Worm (Caenorhabditis elegans) whole organism, L3 larva: ENCODE data around the gene Y116F11B.2.

Source experiments
- R02D3.7 ChIP-seq: fragments of 150-350 bp; optimal IDR thresholded peaks from 2 replicates; lab custom pipeline; 2014; ENCODE audit warnings: missing biosample characterization, missing genetic modification characterization
- ZK546.5 ChIP-seq: sonication (generic microtip); optimal IDR thresholded peaks from 2 replicates; lab custom pipeline; 2017; ENCODE audit warnings: missing biosample characterization, missing genetic modification characterization
- aly-2 ChIP-seq: fragments of 150-350 bp; optimal IDR thresholded peaks from 2 replicates; lab custom pipeline; 2014; ENCODE audit warnings: missing biosample characterization, missing genetic modification characterization
- ama-1 ChIP-seq: fragments of 150-350 bp; optimal IDR thresholded peaks from 2 replicates; lab custom pipeline; 2018
- ceh-16 ChIP-seq: sonication (generic microtip); optimal IDR thresholded peaks from 2 replicates; lab custom pipeline; 2017; ENCODE audit warnings: missing biosample characterization, missing genetic modification characterization
- ceh-28 ChIP-seq: fragments of 150-350 bp; optimal IDR thresholded peaks from 2 replicates; lab custom pipeline; 2014; ENCODE audit warnings: missing biosample characterization, missing genetic modification reagents, missing genetic modification characterization
- ceh-82 ChIP-seq: fragments of 150-350 bp; optimal IDR thresholded peaks from 2 replicates; lab custom pipeline; 2014; ENCODE audit warnings: missing biosample characterization, missing genetic modification characterization
- ceh-9 ChIP-seq: sonication (generic microtip); optimal IDR thresholded peaks from 2 replicates; lab custom pipeline; 2018; ENCODE audit warnings: missing biosample characterization, missing genetic modification characterization
- daf-12 ChIP-seq: fragments of 150-350 bp; optimal IDR thresholded peaks from 2 replicates; lab custom pipeline; 2014; ENCODE audit warnings: missing biosample characterization, missing genetic modification reagents, missing genetic modification characterization
- egl-27 ChIP-seq: sonication (generic microtip); optimal IDR thresholded peaks from 4 replicates; lab custom pipeline; 2017; ENCODE audit warnings: missing biosample characterization, missing genetic modification reagents, missing genetic modification characterization
- elt-2 ChIP-seq: sonication (generic microtip); optimal IDR thresholded peaks from 2 replicates; lab custom pipeline; 2016; ENCODE audit warnings: missing genetic modification reagents, mild to moderate bottlenecking, missing genetic modification characterization, missing compliant biosample characterization
- elt-3 ChIP-seq, 3 experiments: fragments of 150-350 bp in 1 of 3; sonication (generic microtip) in 2 of 3; optimal IDR thresholded peaks; 2 replicates in 2 of 3; 4 replicates in 1 of 3; lab custom pipeline; 2014 to 2017; ENCODE audit warnings: missing biosample characterization in 3 of 3, missing genetic modification characterization in 3 of 3
- eor-1 ChIP-seq, 2 experiments: fragments of 150-350 bp; optimal IDR thresholded peaks; 2 replicates each; lab custom pipeline; 2014 to 2018; ENCODE audit warnings: missing biosample characterization in 2 of 2, missing genetic modification characterization in 2 of 2
- fkh-10 ChIP-seq: sonication (generic microtip); optimal IDR thresholded peaks from 2 replicates; lab custom pipeline; 2017; ENCODE audit warnings: missing biosample characterization, missing genetic modification reagents, missing genetic modification characterization
- fkh-2 ChIP-seq: fragments of 150-350 bp; optimal IDR thresholded peaks from 2 replicates; lab custom pipeline; 2014; ENCODE audit warnings: missing biosample characterization, missing genetic modification reagents, missing genetic modification characterization
- fos-1 ChIP-seq: fragments of 150-350 bp; optimal IDR thresholded peaks from 2 replicates; lab custom pipeline; 2014; ENCODE audit warnings: missing biosample characterization, missing genetic modification characterization
- jun-1 ChIP-seq: fragments of 150-350 bp; optimal IDR thresholded peaks from 2 replicates; lab custom pipeline; 2014; ENCODE audit warnings: missing biosample characterization, missing genetic modification reagents, missing genetic modification characterization
- lin-39 ChIP-seq: fragments of 150-350 bp; optimal IDR thresholded peaks from 2 replicates; lab custom pipeline; 2018; ENCODE audit warnings: missing biosample characterization, missing genetic modification reagents, missing genetic modification characterization
- lsy-12 ChIP-seq: sonication (generic microtip); optimal IDR thresholded peaks from 2 replicates; lab custom pipeline; 2016; ENCODE audit warnings: mild to moderate bottlenecking, missing genetic modification characterization, missing compliant biosample characterization
- mdl-1 ChIP-seq: fragments of 150-350 bp; optimal IDR thresholded peaks from 2 replicates; lab custom pipeline; 2014; ENCODE audit warnings: missing biosample characterization, missing genetic modification characterization
- mml-1 ChIP-seq: fragments of 150-350 bp; sonication (generic microtip); optimal IDR thresholded peaks from 3 replicates; lab custom pipeline; 2014; ENCODE audit warnings: missing biosample characterization, missing genetic modification characterization
- nfya-1 ChIP-seq: sonication (generic microtip); optimal IDR thresholded peaks from 2 replicates; lab custom pipeline; 2017; ENCODE audit warnings: missing genetic modification characterization, mild to moderate bottlenecking, missing compliant biosample characterization, antibody characterized with exemption, moderate library complexity; ENCODE audit not compliant: insufficient read depth
- nhr-11 ChIP-seq: fragments of 150-350 bp; optimal IDR thresholded peaks from 2 replicates; lab custom pipeline; 2014; ENCODE audit warnings: missing biosample characterization, missing genetic modification characterization
- nhr-12 ChIP-seq: fragments of 150-350 bp; optimal IDR thresholded peaks from 2 replicates; lab custom pipeline; 2014; ENCODE audit warnings: missing biosample characterization, missing genetic modification characterization
- nhr-25 ChIP-seq: sonication (generic microtip); optimal IDR thresholded peaks from 2 replicates; lab custom pipeline; 2017; ENCODE audit warnings: missing biosample characterization, missing genetic modification characterization
- nhr-28 ChIP-seq: fragments of 150-350 bp; optimal IDR thresholded peaks from 2 replicates; lab custom pipeline; 2014; ENCODE audit warnings: missing biosample characterization, missing genetic modification characterization
- nhr-67 ChIP-seq: fragments of 150-350 bp; optimal IDR thresholded peaks from 2 replicates; lab custom pipeline; 2014; ENCODE audit warnings: missing biosample characterization, missing genetic modification characterization
- pqm-1 ChIP-seq: fragments of 150-350 bp; optimal IDR thresholded peaks from 2 replicates; lab custom pipeline; 2017; ENCODE audit warnings: missing biosample characterization, missing genetic modification characterization, inconsistent platforms
- sea-2 ChIP-seq: fragments of 150-350 bp; sonication (generic microtip); optimal IDR thresholded peaks from 4 replicates; lab custom pipeline; 2014; ENCODE audit warnings: missing biosample characterization, missing genetic modification reagents, missing genetic modification characterization
- snpc-4 ChIP-seq: fragments of 150-350 bp; optimal IDR thresholded peaks from 2 replicates; lab custom pipeline; 2014; ENCODE audit warnings: missing biosample characterization, missing genetic modification characterization
- unc-62 ChIP-seq: fragments of 150-350 bp; sonication (generic microtip); optimal IDR thresholded peaks from 4 replicates; lab custom pipeline; 2014; ENCODE audit warnings: missing biosample characterization, missing genetic modification reagents, missing genetic modification characterization
- zag-1 ChIP-seq: fragments of 150-350 bp; optimal IDR thresholded peaks from 2 replicates; lab custom pipeline; 2014; ENCODE audit warnings: missing biosample characterization, missing genetic modification characterization
- ztf-11 ChIP-seq: fragments of 150-350 bp; optimal IDR thresholded peaks from 2 replicates; lab custom pipeline; 2014; ENCODE audit warnings: missing biosample characterization, missing genetic modification characterization
- ztf-4 ChIP-seq: fragments of 150-350 bp; optimal IDR thresholded peaks from 2 replicates; lab custom pipeline; 2014; ENCODE audit warnings: missing biosample characterization, missing genetic modification characterization

The Y116F11B.2 gene

DNA sequence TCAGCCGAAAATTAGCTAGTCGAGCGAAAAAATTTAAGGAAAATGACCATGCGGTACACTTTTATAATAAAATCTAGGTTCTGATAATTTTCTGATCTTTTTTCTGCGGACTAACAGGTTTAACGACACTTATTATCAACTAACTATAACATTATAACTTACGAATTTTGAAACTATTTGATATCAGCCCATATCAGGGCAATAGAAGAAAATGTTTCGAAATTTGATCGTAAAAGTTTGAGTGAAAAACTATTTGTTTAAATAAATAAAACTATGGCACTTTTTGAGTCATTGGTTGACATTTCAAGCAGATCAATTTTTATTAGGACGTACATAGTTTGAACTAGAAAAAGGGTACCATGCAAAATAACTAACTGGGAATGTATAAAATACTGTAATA, 29.9 kb upstream of the Y116F11B.2 start, which contains the start of gene pcp-4:
pcp-4 (minus strand) TSS at position 197 of the 400 bp plus-strand sequence.
- TF ChIP-seq elt-2 (tag; lab: Kevin White, UChicago) (peak; percentile 55), pqm-1 (tag; lab: Kevin White, UChicago) (peak; percentile 14), sea-2 (GFP tag; lab: Kevin White, UChicago) (no peak)

DNA sequence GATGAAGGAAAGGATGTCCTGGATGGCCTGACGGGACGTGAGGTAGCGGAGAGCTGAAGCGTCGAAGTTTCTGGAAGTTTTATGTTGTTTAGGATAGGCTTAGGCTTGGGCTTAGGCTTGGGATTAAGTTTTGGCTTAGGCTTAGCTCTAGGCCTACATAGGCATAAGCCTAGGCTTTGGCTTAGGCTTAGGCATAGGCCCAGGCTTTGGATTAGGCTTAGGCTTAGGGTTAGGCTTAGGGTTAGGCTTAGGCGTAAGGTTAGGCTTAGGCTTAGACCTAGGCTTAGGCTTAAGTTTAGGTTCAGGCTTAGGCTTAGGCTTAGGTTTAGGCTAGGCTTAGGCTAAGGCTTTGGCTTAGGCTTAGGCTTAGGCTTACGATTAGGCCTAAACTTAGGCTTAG, 28.3 kb upstream of the Y116F11B.2 start:
- TF ChIP-seq nhr-25 (no peak), fos-1 (tag; lab: Kevin White, UChicago) (no peak), ceh-28 (tag; lab: Kevin White, UChicago) (no peak), ceh-16 (no peak), ztf-11 (tag; lab: Kevin White, UChicago) (no peak), lin-39 (tag; lab: Kevin White, UChicago) (no peak), snpc-4 (tag; lab: Kevin White, UChicago) (no peak), elt-2 (tag; lab: Kevin White, UChicago) (no peak), ZK546.5 (tag; lab: Kevin White, UChicago) (no peak)

DNA sequence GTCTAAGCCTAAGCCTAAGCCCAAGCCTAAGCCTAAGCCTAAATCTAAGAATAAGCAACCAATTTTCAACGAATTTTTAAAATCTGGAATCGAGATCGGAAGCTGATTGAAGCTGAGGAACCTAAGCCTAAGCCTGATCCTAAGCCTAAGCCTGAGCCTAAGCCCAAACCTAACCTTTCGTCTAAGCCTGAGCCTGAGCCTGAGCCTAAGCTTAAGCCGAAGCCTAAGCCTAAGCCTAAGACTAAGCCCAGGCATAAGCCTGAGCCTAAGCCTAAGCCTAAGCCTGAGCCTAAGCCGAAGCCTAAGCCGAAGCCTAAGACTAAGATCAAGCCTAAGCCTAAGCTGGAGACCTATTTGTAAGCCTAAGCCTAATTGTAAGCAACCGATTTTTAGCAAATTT, 26.5 kb upstream of the Y116F11B.2 start:
- TF ChIP-seq daf-12 (tag; lab: Kevin White, UChicago), result no peak
- TF ChIP-seq elt-3 (tag; optimal IDR thresholded peaks at IDR 0.05; lab: Kevin White, UChicago), result no peak
- TF ChIP-seq lsy-12 (tag; lab: Kevin White, UChicago), result no peak
- no peak for TF ChIP-seq fkh-10 (GFP tag; lab: Kevin White, UChicago)
- no peak for TF ChIP-seq pqm-1 (tag; lab: Kevin White, UChicago)
- no peak for TF ChIP-seq fkh-2 (tag; lab: Kevin White, UChicago)
- TF ChIP-seq zag-1, result no peak
- no peak for TF ChIP-seq ceh-28 (tag; lab: Kevin White, UChicago)
- no peak for TF ChIP-seq nfya-1 (tag; lab: Kevin White, UChicago)
- no peak for TF ChIP-seq lin-39 (tag; lab: Kevin White, UChicago)
- no peak for TF ChIP-seq nhr-11 (tag; lab: Kevin White, UChicago)
- no peak for TF ChIP-seq eor-1 (tag; optimal IDR thresholded peaks at IDR 0.05; lab: Kevin White, UChicago)
- no peak for TF ChIP-seq nhr-12 (tag; lab: Kevin White, UChicago)
- no peak for TF ChIP-seq R02D3.7
- no peak for TF ChIP-seq nhr-25
- TF ChIP-seq ama-1 (lab: Kevin White, UChicago), result no peak
- no peak for TF ChIP-seq egl-27
- TF ChIP-seq aly-2, result no peak

DNA sequence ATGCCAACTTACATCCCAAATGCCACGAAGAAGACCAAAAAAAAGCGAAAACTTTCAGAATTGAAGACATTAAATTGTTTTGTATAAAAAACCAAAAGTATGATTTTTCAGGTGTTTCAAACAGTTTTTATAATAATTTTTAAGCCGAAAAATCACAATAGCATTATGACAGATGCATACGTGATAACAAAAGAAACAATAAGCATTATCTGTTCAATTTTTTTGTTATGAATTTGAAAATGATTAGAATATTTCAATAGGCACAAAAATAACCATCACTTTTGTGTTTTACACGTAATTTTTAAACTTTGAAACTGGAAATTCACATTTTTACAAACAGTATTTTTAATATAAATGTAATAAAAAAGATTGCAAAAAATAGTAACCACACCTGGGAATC, 21.2 kb upstream of the Y116F11B.2 start, which contains the start of gene Y116F11B.17:
Y116F11B.17 (minus strand) TSS at position 101 of the 400 bp plus-strand sequence.
- TF ChIP-seq nhr-11 (tag; lab: Kevin White, UChicago), result no peak
- TF ChIP-seq daf-12 (tag; lab: Kevin White, UChicago), result no peak
- no peak for TF ChIP-seq nhr-28 (tag; lab: Kevin White, UChicago)
- no peak for TF ChIP-seq ztf-4 (tag; lab: Kevin White, UChicago)
- TF ChIP-seq mml-1 (tag; lab: Kevin White, UChicago), result no peak
- TF ChIP-seq ztf-11 (tag; lab: Kevin White, UChicago), result no peak
- TF ChIP-seq mdl-1, result no peak
- no peak for TF ChIP-seq nhr-67 (tag; lab: Kevin White, UChicago)
- no peak for TF ChIP-seq lin-39 (tag; lab: Kevin White, UChicago)
- no peak for TF ChIP-seq unc-62 (GFP tag; lab: Kevin White, UChicago)
- no peak for TF ChIP-seq nhr-25

DNA sequence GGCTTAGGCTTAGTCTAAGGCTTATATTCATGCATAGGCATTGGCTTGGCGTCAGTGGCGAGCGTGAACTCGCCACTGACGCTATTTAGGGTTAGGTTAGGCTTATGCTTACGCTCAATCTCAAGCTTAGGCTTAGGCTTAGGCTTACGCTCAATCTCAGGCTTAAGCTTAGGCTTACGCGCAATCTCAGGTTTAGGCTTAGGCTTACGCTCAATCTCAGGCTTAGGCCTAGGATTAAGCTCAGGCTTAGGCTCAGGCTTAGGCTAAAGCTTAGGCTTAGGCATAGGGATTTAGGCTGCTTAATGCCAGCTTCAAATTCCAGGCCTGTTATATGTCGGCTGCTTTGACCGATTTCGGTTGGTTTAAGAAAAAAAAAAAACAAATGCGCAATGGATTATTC, 19.2 kb upstream of the Y116F11B.2 start:
- TF ChIP-seq elt-3 (tag; optimal IDR thresholded peaks at IDR 0.05; lab: Kevin White, UChicago) (no peak), fkh-2 (tag; lab: Kevin White, UChicago) (no peak), jun-1 (tag; lab: Kevin White, UChicago) (no peak)

DNA sequence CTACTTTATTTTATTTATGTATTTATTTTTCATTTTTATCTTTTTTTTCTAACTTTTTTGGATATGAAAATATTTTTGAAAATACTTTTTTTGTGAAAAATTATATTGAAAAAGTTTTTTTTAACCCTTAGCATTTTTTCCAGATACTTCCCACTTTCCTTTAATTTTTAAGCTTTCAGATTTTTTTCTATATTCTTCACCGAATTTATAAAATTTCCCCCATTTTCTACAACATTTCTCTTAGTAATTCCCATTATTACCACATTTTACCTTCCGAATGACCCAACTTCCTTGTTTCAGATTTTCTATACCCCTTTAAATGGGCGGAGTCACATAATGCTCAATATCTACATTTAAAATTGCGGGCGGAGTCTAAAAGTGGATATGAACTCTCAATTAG, 13.9 kb upstream of the Y116F11B.2 start, which contains the start of gene daf-28:
daf-28 (plus strand) TSS at position 301 of the 400 bp plus-strand sequence.
- no peak for TF ChIP-seq ceh-9
- no peak for TF ChIP-seq ceh-82 (tag; lab: Kevin White, UChicago)
- TF ChIP-seq elt-2 (tag; lab: Kevin White, UChicago), result no peak
- no peak for TF ChIP-seq ceh-16
- TF ChIP-seq nfya-1 (tag; lab: Kevin White, UChicago), result no peak
- TF ChIP-seq mdl-1, result no peak
- TF ChIP-seq fkh-2 (tag; lab: Kevin White, UChicago), result no peak
- no peak for TF ChIP-seq egl-27
